Fruit fly (Drosophila melanogaster): ENCODE results near the gene CG8012.

The CG8012 gene

dm6 chr3L:8186627-8187396 is 28.3 kb upstream of the CG8012 start, which contains the start of the genes ERR and Atg18a (continued):
- TF ChIP-seq CG2712 (tag; optimal IDR thresholded peaks at IDR 0.05) (peak; percentile 89), sens (GFP tag) (peak; percentile 93), Med (GFP tag) (peak; percentile 97), sd (tag; optimal IDR thresholded peaks at IDR 0.05) (no peak), ewg (GFP tag; optimal IDR thresholded peaks at IDR 0.05) (no peak), danr (GFP tag; IDR thresholded peaks at IDR 0.05) (peak; percentile 79; the same call in 1 of the 2 replicates), CG34376 (GFP tag; optimal IDR thresholded peaks at IDR 0.05) (peak; percentile 57), Dbx (GFP tag; IDR thresholded peaks at IDR 0.05) (peak; percentile 86), en (GFP tag; optimal IDR thresholded peaks at IDR 0.05) (no peak), CG17361 (GFP tag; IDR thresholded peaks at IDR 0.05) (peak; percentile 92), Side (GFP tag; optimal IDR thresholded peaks at IDR 0.05) (peak; percentile 68), bowl (GFP tag; IDR thresholded peaks at IDR 0.05) (no peak), dysf (GFP tag; IDR thresholded peaks at IDR 0.05) (peak; percentile 90), croc (GFP tag; conservative IDR thresholded peaks at IDR 0.05) (peak; percentile 85), hkb (optimal IDR thresholded peaks at IDR 0.05) (peak; percentile 93), hkb (GFP tag; IDR thresholded peaks at IDR 0.05) (peak; percentile 62), ERR (GFP tag; optimal IDR thresholded peaks at IDR 0.05) (peak; percentile 83), CG11085 (GFP tag; IDR thresholded peaks at IDR 0.05) (peak; percentile 88), Hmx (GFP tag; optimal IDR thresholded peaks at IDR 0.05) (peak; percentile 17), CG31388 (GFP tag; optimal IDR thresholded peaks at IDR 0.05) (peak; percentile 41), ftz-f1 (GFP tag; optimal IDR thresholded peaks at IDR 0.05) (peak; percentile 46), CG6175 (GFP tag; IDR thresholded peaks at IDR 0.05) (peak; percentile 76; the same call in 2 of the 3 replicates), pita (GFP tag; optimal IDR thresholded peaks at IDR 0.05) (no peak), Dref (GFP tag; IDR thresholded peaks at IDR 0.05) (peak; percentile 48; the same call in 1 of the 2 replicates), jing (GFP tag; optimal IDR thresholded peaks at IDR 0.05) (no peak), psq (GFP tag; optimal IDR thresholded peaks at IDR 0.05) (peak; percentile 57), CG13424 (tag; optimal IDR thresholded peaks at IDR 0.05) (peak; percentile 89), gem (tag; optimal IDR thresholded peaks at IDR 0.05) (peak; percentile 89), CG10462 (GFP tag; optimal IDR thresholded peaks at IDR 0.05) (peak; percentile 71), her (GFP tag; optimal IDR thresholded peaks at IDR 0.05) (peak; percentile 57), NfI (GFP tag; optimal IDR thresholded peaks at IDR 0.05) (peak; percentile 87), CG32767 (GFP tag; IDR thresholded peaks at IDR 0.05) (peak; percentile 76; the same call in 1 of the 2 replicates), CG6813 (GFP tag; optimal IDR thresholded peaks at IDR 0.05) (no peak), CG16813 (GFP tag; IDR thresholded peaks at IDR 0.05; ENCODE audit: partially characterized antibody) (peak; percentile 71), CG5245 (GFP tag; optimal IDR thresholded peaks at IDR 0.05) (peak; percentile 82), ac (GFP tag; optimal IDR thresholded peaks at IDR 0.05) (no peak), CG31441 (GFP tag; IDR thresholded peaks at IDR 0.05) (peak; percentile 83; the same call in 1 of the 2 replicates), zf30C (GFP tag; optimal IDR thresholded peaks at IDR 0.05) (no peak), CG30403 (GFP tag; optimal IDR thresholded peaks at IDR 0.05) (peak; percentile 93), ash1 (GFP tag; optimal IDR thresholded peaks at IDR 0.05) (no peak), tna (GFP tag; IDR thresholded peaks at IDR 0.05; ENCODE audit: partially characterized antibody) (no peak), shn (GFP tag; optimal IDR thresholded peaks at IDR 0.05) (peak; percentile 82), CG12219 (GFP tag; optimal IDR thresholded peaks at IDR 0.05) (no peak), mld (GFP tag; IDR thresholded peaks at IDR 0.05; ENCODE audit: partially characterized antibody) (no peak), CHES-1-like (GFP tag; optimal IDR thresholded peaks at IDR 0.05) (peak; percentile 79), Atf6 (GFP tag; IDR thresholded peaks at IDR 0.05) (peak; percentile 86), nom (GFP tag; optimal IDR thresholded peaks at IDR 0.05) (no peak), gcm2 (GFP tag; optimal IDR thresholded peaks at IDR 0.05) (peak; percentile 42), CG3726 (GFP tag; IDR thresholded peaks at IDR 0.05) (peak; percentile 84; the same call in 2 of the 3 replicates), CG11695 (GFP tag; IDR thresholded peaks at IDR 0.05) (peak; percentile 70; the same call in 1 of the 3 replicates)

Data from whole organism, embryonic.